Fruit fly (Drosophila melanogaster): ENCODE results near the gene CG7824.

dm6 chr3R:29880306-29880705 is 21.6 kb upstream of the CG7824 start:
- TF ChIP-seq CG4820 (GFP tag; optimal IDR thresholded peaks at IDR 0.05) (no peak), CG7372 (GFP tag; IDR thresholded peaks at IDR 0.05) (no peak), lilli (GFP tag; optimal IDR thresholded peaks at IDR 0.05) (no peak), CG6791 (GFP tag; IDR thresholded peaks at IDR 0.05; ENCODE audit: partially characterized antibody) (no peak), usp (GFP tag; optimal IDR thresholded peaks at IDR 0.05) (no peak), ara (GFP tag; IDR thresholded peaks at IDR 0.05) (no peak), Lim3 (GFP tag; IDR thresholded peaks at IDR 0.05) (no peak), Fer3 (tag; optimal IDR thresholded peaks at IDR 0.05) (no peak)
